Worm (Caenorhabditis elegans): Measurements from ENCODE around the gene C26B9.2.

ce11 chrX:5364222-5364621 is 24.2 kb downstream of the C26B9.2 start, which contains the start of gene chtl-1:
- TF ChIP-seq nhr-12 (tag; optimal IDR thresholded peaks at IDR 0.05) = no peak
- TF ChIP-seq ama-1 (optimal IDR thresholded peaks at IDR 0.05) = no peak
- TF ChIP-seq elt-3 (tag; optimal IDR thresholded peaks at IDR 0.05) = no peak
- no peak for TF ChIP-seq unc-62 (GFP tag; optimal IDR thresholded peaks at IDR 0.05)
- no peak for TF ChIP-seq zag-1 (tag; optimal IDR thresholded peaks at IDR 0.05)
- no peak for TF ChIP-seq snpc-4 (tag; optimal IDR thresholded peaks at IDR 0.05)
- no peak for TF ChIP-seq daf-12 (tag; optimal IDR thresholded peaks at IDR 0.05)
- TF ChIP-seq nhr-11 (tag; optimal IDR thresholded peaks at IDR 0.05) = no peak

Data from whole organism, L3 larva.